Worm (Caenorhabditis elegans): ENCODE data around the gene dml-1.

Gene dml-1

DNA sequence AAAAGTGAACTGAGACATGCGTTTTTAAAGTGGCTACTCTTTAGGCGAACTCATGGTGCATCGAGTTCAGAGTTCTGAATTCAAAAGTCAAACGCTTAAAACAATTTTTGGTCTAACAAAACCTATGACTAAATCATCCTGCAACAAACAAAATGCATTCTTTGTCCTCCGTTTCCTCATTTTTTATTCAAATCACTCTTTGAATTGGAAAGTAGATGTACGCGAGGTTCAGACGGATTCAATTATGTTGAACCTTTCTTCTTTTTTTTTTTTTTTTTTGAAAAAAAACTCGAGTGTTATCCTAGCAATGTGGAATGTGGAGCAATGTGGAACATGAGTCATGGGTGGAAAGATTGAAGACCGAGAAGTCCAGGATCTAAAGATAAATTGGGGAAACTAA, 28.0 kb upstream of the dml-1 start (continued):
- TF ChIP-seq tlf-1 (GFP tag; optimal IDR thresholded peaks at IDR 0.05) (no peak), ztf-18 (tag; optimal IDR thresholded peaks at IDR 0.05) (no peak), F39B2.1 (GFP tag; IDR thresholded peaks at IDR 0.05) (no peak), Y53G8AR.9 (GFP tag; conservative IDR thresholded peaks at IDR 0.05) (no peak)

- TF ChIP-seq nhr-179 (tag; optimal IDR thresholded peaks at IDR 0.05) (no peak), T26A5.8 (tag; optimal IDR thresholded peaks at IDR 0.05) (no peak), nfyb-1 (GFP tag; IDR thresholded peaks at IDR 0.05) (no peak)
Measured at ce11 chrIV:2864743-2865142, 22.0 kb upstream of the dml-1 start, which contains the start of gene Y54G2A.16. Gene Y54G2A.16, minus strand, starts transcription at chrIV:2864843.

- TF ChIP-seq snpc-1.3 (tag; optimal IDR thresholded peaks at IDR 0.05; ENCODE audit: insufficient read depth) = no peak
- no peak for TF ChIP-seq ztf-26 (tag; optimal IDR thresholded peaks at IDR 0.05)
- TF ChIP-seq xnd-1 (tag; optimal IDR thresholded peaks at IDR 0.05) = no peak
- TF ChIP-seq lag-1 (GFP tag; IDR thresholded peaks at IDR 0.05) = no peak
- no peak for TF ChIP-seq C17E4.6 (GFP tag; IDR thresholded peaks at IDR 0.05)
- no peak for TF ChIP-seq die-1 (tag; optimal IDR thresholded peaks at IDR 0.05)
- no peak for TF ChIP-seq ZK185.1 (tag; optimal IDR thresholded peaks at IDR 0.05; ENCODE audit: poor library complexity, severe bottlenecking)
- TF ChIP-seq nfya-1 (tag; optimal IDR thresholded peaks at IDR 0.05; ENCODE audit: borderline replicate concordance, insufficient read depth) = no peak
- TF ChIP-seq F39B2.1 (GFP tag; IDR thresholded peaks at IDR 0.05) = no peak
- TF ChIP-seq hrde-1 (tag; optimal IDR thresholded peaks at IDR 0.05; ENCODE audit: borderline replicate concordance) = no peak
- no peak for TF ChIP-seq ceh-27 (GFP tag; optimal IDR thresholded peaks at IDR 0.05)
- no peak for TF ChIP-seq nhr-179 (tag; optimal IDR thresholded peaks at IDR 0.05)
- TF ChIP-seq lsl-1 (GFP tag; optimal IDR thresholded peaks at IDR 0.05) = no peak
Measured at ce11 chrIV:2885260-2885659, 1.5 kb upstream of the dml-1 start.

DNA sequence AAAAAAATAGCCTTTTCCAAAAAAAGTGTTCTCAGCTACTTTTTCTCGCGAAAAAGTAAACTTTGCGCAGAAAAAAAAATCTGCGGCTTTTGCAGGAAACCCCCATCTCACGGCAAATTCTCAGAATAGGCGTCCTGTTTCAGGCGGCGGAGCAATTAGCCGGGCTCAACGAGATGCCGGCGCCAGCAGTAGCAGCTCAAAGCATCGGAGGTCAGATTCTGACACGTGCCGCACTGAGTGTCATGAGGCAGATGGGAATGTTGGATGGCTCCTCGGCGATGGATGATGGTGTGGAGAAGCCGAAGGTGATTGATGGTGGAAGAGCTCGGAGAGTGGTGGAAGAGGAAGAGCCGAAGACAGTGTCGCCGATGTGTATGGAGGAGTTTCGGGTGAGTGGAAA, 490 bp downstream of the dml-1 start:
- TF ChIP-seq zfh-2 (GFP tag; conservative IDR thresholded peaks at IDR 0.05) = peak; percentile 77
- TF ChIP-seq ekl-4 (GFP tag; IDR thresholded peaks at IDR 0.05) = no peak
- TF ChIP-seq egrh-3 (GFP tag; IDR thresholded peaks at IDR 0.05) = peak; percentile 22; the same call in 1 of the 2 replicates
- TF ChIP-seq akir-1 (GFP tag; optimal IDR thresholded peaks at IDR 0.05) = no peak
- no peak for TF ChIP-seq Y79H2A.3 (GFP tag; conservative IDR thresholded peaks at IDR 0.05)
- TF ChIP-seq hsf-1 (GFP tag; IDR thresholded peaks at IDR 0.05) = peak; percentile 15; the same call in 1 of the 2 replicates
- TF ChIP-seq cebp-2 (GFP tag; IDR thresholded peaks at IDR 0.05) = no peak
- TF ChIP-seq F37B4.10 (GFP tag; IDR thresholded peaks at IDR 0.05) = 0 out of 2 replicates have a peak, but pooled peaks have one; percentile 11
- TF ChIP-seq dox-1 (GFP tag; IDR thresholded peaks at IDR 0.05) = no peak
- 0 out of 2 replicates have a peak, but pooled peaks have one; percentile 18 for TF ChIP-seq mcd-1 (GFP tag; IDR thresholded peaks at IDR 0.05)

- peak; percentile 90 for TF ChIP-seq zfh-2 (GFP tag; conservative IDR thresholded peaks at IDR 0.05)
- TF ChIP-seq akir-1 (GFP tag; optimal IDR thresholded peaks at IDR 0.05) = no peak
- peak; percentile 29 for TF ChIP-seq zim-3 (tag; optimal IDR thresholded peaks at IDR 0.05)
- 0 out of 2 replicates have a peak, but pooled peaks have one; percentile 25 for TF ChIP-seq mcd-1 (GFP tag; IDR thresholded peaks at IDR 0.05)
- TF ChIP-seq egrh-3 (GFP tag; IDR thresholded peaks at IDR 0.05) = peak; percentile 78; the same call in 1 of the 2 replicates
Measured at ce11 chrIV:2888496-2889101, 1.8 kb downstream of the dml-1 start.
